Fruit fly (Drosophila melanogaster) whole organism, wandering third instar larva: ENCODE measurements around the gene CG32170.

ENCODE experiments used
- dsf ChIP-seq: sonication (Bioruptor generic); optimal IDR thresholded peaks from 2 replicates; lab custom pipeline; 2016; ENCODE audit warnings: missing biosample characterization, missing genetic modification characterization, borderline replicate concordance
- tai ChIP-seq: sonication (Bioruptor generic); optimal IDR thresholded peaks from 2 replicates; lab custom pipeline; 2016; ENCODE audit warnings: missing biosample characterization, missing genetic modification characterization

dm6 chr3L:16891914-16892313 lies 14.8 kb downstream of the CG32170 start:
- TF ChIP-seq tai (GFP tag; lab: Kevin White, UChicago): no peak
- TF ChIP-seq dsf (GFP tag; lab: Kevin White, UChicago): no peak
